Worm (Caenorhabditis elegans): ENCODE data around the gene grl-26.

Gene grl-26

DNA sequence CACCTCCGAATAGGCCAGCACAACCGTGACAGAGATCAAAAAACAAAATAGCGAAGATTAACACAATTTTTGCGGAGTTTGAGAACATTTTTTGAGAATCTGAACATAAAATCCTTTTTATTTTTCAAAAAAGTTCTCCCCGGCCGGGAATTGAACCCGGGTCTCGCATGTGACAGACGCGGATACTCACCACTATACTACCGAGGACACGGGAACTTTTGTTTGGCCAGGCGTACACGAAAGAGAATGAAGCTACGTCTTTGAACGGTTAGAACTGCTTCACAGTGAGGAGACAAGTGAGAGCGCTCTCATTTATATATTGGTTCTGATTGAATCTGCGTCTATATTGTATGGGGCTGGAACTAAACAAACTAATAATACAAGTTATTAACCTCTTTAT, at the start of gene grl-26:
grl-26 (minus strand) TSS at position 318 of the 400 bp plus-strand sequence.
- TF ChIP-seq nfya-1 (tag; optimal IDR thresholded peaks at IDR 0.05; ENCODE audit: borderline replicate concordance, insufficient read depth) (no peak), sdz-38 (tag; optimal IDR thresholded peaks at IDR 0.05) (no peak), somi-1 (GFP tag; optimal IDR thresholded peaks at IDR 0.05) (peak; percentile 58), ztf-6 (GFP tag; IDR thresholded peaks at IDR 0.05) (no peak), rec-8 (tag; optimal IDR thresholded peaks at IDR 0.05) (peak; percentile 67 to 75), F57C9.4 (tag; optimal IDR thresholded peaks at IDR 0.05) (no peak), cebp-2 (GFP tag; IDR thresholded peaks at IDR 0.05) (0 out of 2 replicates have a peak, but pooled peaks have one; percentile 68), Y79H2A.3 (GFP tag; conservative IDR thresholded peaks at IDR 0.05) (0 out of 2 replicates have a peak, but pooled peaks have one; percentile 22), F52B5.7 (tag; optimal IDR thresholded peaks at IDR 0.05) (peak; percentile 33), madf-3 (GFP tag; IDR thresholded peaks at IDR 0.05) (no peak), ama-1 (optimal IDR thresholded peaks at IDR 0.05) (no peak), ama-1 (GFP tag; optimal IDR thresholded peaks at IDR 0.05) (peak; percentile 70 to 78), ztf-18 (tag; optimal IDR thresholded peaks at IDR 0.05) (peak; percentile 68), dpff-1 (tag; optimal IDR thresholded peaks at IDR 0.05) (no peak), pbrm-1 (GFP tag; IDR thresholded peaks at IDR 0.05) (peak; percentile 75), ceh-58 (GFP tag; IDR thresholded peaks at IDR 0.05) (no peak), dpl-1 (GFP tag; optimal IDR thresholded peaks at IDR 0.05) (no peak), tlf-1 (GFP tag; optimal IDR thresholded peaks at IDR 0.05) (peak; percentile 32), mcd-1 (GFP tag; IDR thresholded peaks at IDR 0.05) (peak; percentile 63), madf-6 (GFP tag; IDR thresholded peaks at IDR 0.05) (peak; percentile 33; the same call in 1 of the 2 replicates), hsf-1 (GFP tag; IDR thresholded peaks at IDR 0.05) (no peak), egl-18 (GFP tag; IDR thresholded peaks at IDR 0.05) (0 out of 2 replicates have a peak, but pooled peaks have one; percentile 65), F33H1.4 (GFP tag; IDR thresholded peaks at IDR 0.05) (no peak), bed-2 (GFP tag; IDR thresholded peaks at IDR 0.05) (0 out of 2 replicates have a peak, but pooled peaks have one; percentile 31), die-1 (tag; optimal IDR thresholded peaks at IDR 0.05) (peak; percentile 88), attf-6 (GFP tag; IDR thresholded peaks at IDR 0.05) (no peak), Y53G8AR.9 (GFP tag; conservative IDR thresholded peaks at IDR 0.05) (0 out of 2 replicates have a peak, but pooled peaks have one; percentile 29), ekl-4 (GFP tag; IDR thresholded peaks at IDR 0.05) (peak; percentile 65; the same call in 1 of the 2 replicates), C06A6.2 (GFP tag; conservative IDR thresholded peaks at IDR 0.05) (0 out of 2 replicates have a peak, but pooled peaks have one; percentile 40), F57A8.1 (GFP tag; optimal IDR thresholded peaks at IDR 0.05) (no peak), ZK185.1 (tag; optimal IDR thresholded peaks at IDR 0.05; ENCODE audit: poor library complexity, severe bottlenecking) (peak; percentile 79), Y56A3A.18 (GFP tag; IDR thresholded peaks at IDR 0.05) (peak; percentile 85), akir-1 (GFP tag; optimal IDR thresholded peaks at IDR 0.05) (no peak), bed-1 (GFP tag; IDR thresholded peaks at IDR 0.05) (no peak), snpc-4 (GFP tag; optimal IDR thresholded peaks at IDR 0.05) (peak; percentile 76), snpc-4 (tag; optimal IDR thresholded peaks at IDR 0.05) (peak in 2 of 4 experiments; percentile 48 to 65), lir-1 (GFP tag; conservative IDR thresholded peaks at IDR 0.05) (peak; percentile 62), hmg-1.2 (GFP tag; IDR thresholded peaks at IDR 0.05) (peak; percentile 71), rpc-1 (optimal IDR thresholded peaks at IDR 0.05) (peak; percentile 93), rpc-1 (tag; optimal IDR thresholded peaks at IDR 0.05) (peak; percentile 96), attf-3 (GFP tag; conservative IDR thresholded peaks at IDR 0.05) (0 out of 2 replicates have a peak, but pooled peaks have one; percentile 22), ceh-100 (GFP tag; IDR thresholded peaks at IDR 0.05) (peak; percentile 41; the same call in 1 of the 2 replicates), B0261.1 (tag; optimal IDR thresholded peaks at IDR 0.05) (peak; percentile 90), attf-5 (GFP tag; optimal IDR thresholded peaks at IDR 0.05) (peak; percentile 55), hlh-26 (GFP tag; conservative IDR thresholded peaks at IDR 0.05) (no peak), repo-1 (tag; optimal IDR thresholded peaks at IDR 0.05) (peak; percentile 53), madf-8 (GFP tag; conservative IDR thresholded peaks at IDR 0.05) (no peak), aptf-2 (GFP tag; conservative IDR thresholded peaks at IDR 0.05) (no peak), atf-7 (tag; optimal IDR thresholded peaks at IDR 0.05) (peak; percentile 1)

All from whole organism, young adult.